Worm (Caenorhabditis elegans) whole organism, early embryonic: ENCODE results near the gene ZK622.5.

Experiments
- B0310.2 ChIP-seq: sonication (generic microtip); optimal IDR thresholded peaks from 2 replicates; lab custom pipeline; 2016; ENCODE audit warnings: mild to moderate bottlenecking, missing genetic modification characterization, missing compliant biosample characterization
- F13C5.2 ChIP-seq: sonication (generic microtip); optimal IDR thresholded peaks from 2 replicates; lab custom pipeline; 2017; ENCODE audit warnings: mild to moderate bottlenecking, missing genetic modification characterization, inconsistent platforms, missing compliant biosample characterization
- aly-1 ChIP-seq: sonication (generic microtip); optimal IDR thresholded peaks from 2 replicates; lab custom pipeline; 2016; ENCODE audit warnings: missing genetic modification characterization, missing compliant biosample characterization
- ama-1 ChIP-seq: fragments of 150-350 bp; optimal IDR thresholded peaks from 2 replicates; lab custom pipeline; 2014
- ceh-13 ChIP-seq: fragments of 200-800 bp; sonication (Bioruptor generic); optimal IDR thresholded peaks from 2 replicates; lab custom pipeline; 2018; ENCODE audit warnings: mild to moderate bottlenecking, missing genetic modification characterization, missing compliant biosample characterization
- ceh-36 ChIP-seq: sonication (generic microtip); optimal IDR thresholded peaks from 2 replicates; lab custom pipeline; 2016; ENCODE audit warnings: missing genetic modification characterization, inconsistent platforms, missing compliant biosample characterization
- ets-7 ChIP-seq: sonication (generic microtip); optimal IDR thresholded peaks from 2 replicates; lab custom pipeline; 2016; ENCODE audit warnings: missing genotype, missing genetic modification characterization, missing compliant biosample characterization
- flt-1 ChIP-seq: fragments of 200-800 bp; sonication (Bioruptor generic); IDR thresholded peaks from 2 replicates; pipeline ENCODE4 v1.3.6; 2022; ENCODE audit warnings: missing genetic modification characterization, missing compliant biosample characterization
- hmbx-1 ChIP-seq: sonication (generic microtip); optimal IDR thresholded peaks from 2 replicates; lab custom pipeline; 2016; ENCODE audit warnings: mild to moderate bottlenecking, missing genetic modification characterization, missing compliant biosample characterization
- hmg-4 ChIP-seq: fragments of 200-800 bp; sonication (Bioruptor generic); optimal IDR thresholded peaks from 2 replicates; lab custom pipeline; 2018; ENCODE audit warnings: mild to moderate bottlenecking, missing genetic modification characterization, missing compliant biosample characterization
- hnd-1 ChIP-seq: sonication (generic microtip); optimal IDR thresholded peaks from 2 replicates; lab custom pipeline; 2016; ENCODE audit warnings: missing genetic modification characterization, missing compliant biosample characterization
- pes-1 ChIP-seq: fragments of 200-800 bp; sonication (Bioruptor generic); IDR thresholded peaks from 2 replicates; pipeline ENCODE4 v1.3.6; 2022; ENCODE audit warnings: missing genetic modification reagents, missing genetic modification characterization, missing compliant biosample characterization
- scrt-1 ChIP-seq: fragments of 200-800 bp; sonication (Bioruptor generic); IDR thresholded peaks from 2 replicates; pipeline ENCODE4 v1.3.6; 2022; ENCODE audit warnings: missing genetic modification characterization, missing compliant biosample characterization
- sea-1 ChIP-seq: fragments of 200-800 bp; sonication (Bioruptor generic); conservative IDR thresholded peaks from 2 replicates; pipeline ENCODE4 v1.3.6; 2022; ENCODE audit warnings: missing genetic modification characterization, missing compliant biosample characterization
- tbx-11 ChIP-seq: fragments of 200-800 bp; sonication (Bioruptor generic); IDR thresholded peaks from 2 replicates; pipeline ENCODE4 v1.3.6; 2022; ENCODE audit warnings: missing genetic modification characterization, missing compliant biosample characterization
- tbx-37 ChIP-seq: fragments of 200-800 bp; sonication (Bioruptor generic); conservative IDR thresholded peaks from 2 replicates; pipeline ENCODE4 v1.3.6; 2022; ENCODE audit warnings: missing genetic modification reagents, missing genetic modification characterization, missing compliant biosample characterization
- tra-4 ChIP-seq: sonication (generic microtip); optimal IDR thresholded peaks from 2 replicates; lab custom pipeline; 2017; ENCODE audit warnings: missing genetic modification characterization, missing compliant biosample characterization

Gene ZK622.5

DNA sequence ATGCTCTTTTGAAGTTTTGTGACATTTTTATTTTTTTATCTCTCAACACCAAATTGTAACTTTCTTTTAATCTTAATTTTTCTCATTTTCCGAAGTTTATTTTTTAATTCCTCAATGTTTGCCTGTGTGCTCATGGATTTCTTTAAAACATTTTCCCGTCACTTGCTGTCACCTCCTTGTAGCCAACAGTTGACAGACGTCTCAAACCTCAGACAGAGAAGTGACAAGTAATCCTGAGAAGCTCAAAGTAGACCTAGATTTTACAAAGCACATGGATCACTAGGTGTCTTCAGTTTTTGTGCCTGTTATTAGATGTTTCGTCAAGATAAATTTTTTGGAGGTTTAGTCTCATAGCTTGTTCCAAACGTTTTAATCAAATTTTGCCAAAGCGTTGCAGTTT lies 20.5 kb downstream of the ZK622.5 start:
- TF ChIP-seq tbx-11 (GFP tag; lab: Robert Waterston, UW) (no peak), F13C5.2 (tag; lab: Kevin White, UChicago) (no peak), ama-1 (lab: Kevin White, UChicago) (no peak), ets-7 (tag; lab: Kevin White, UChicago) (no peak), pes-1 (GFP tag; lab: Robert Waterston, UW) (no peak), tra-4 (no peak), ceh-36 (tag; lab: Kevin White, UChicago) (no peak), tbx-37 (GFP tag; lab: Robert Waterston, UW) (no peak), scrt-1 (GFP tag; lab: Robert Waterston, UW) (no peak), B0310.2 (tag; lab: Kevin White, UChicago) (no peak), ceh-13 (GFP tag; lab: Kevin White, UChicago) (no peak), sea-1 (no peak), flt-1 (no peak), hnd-1 (no peak), aly-1 (tag; lab: Kevin White, UChicago) (no peak), hmg-4 (GFP tag; lab: Kevin White, UChicago) (no peak), hmbx-1 (tag; lab: Kevin White, UChicago) (no peak)

DNA sequence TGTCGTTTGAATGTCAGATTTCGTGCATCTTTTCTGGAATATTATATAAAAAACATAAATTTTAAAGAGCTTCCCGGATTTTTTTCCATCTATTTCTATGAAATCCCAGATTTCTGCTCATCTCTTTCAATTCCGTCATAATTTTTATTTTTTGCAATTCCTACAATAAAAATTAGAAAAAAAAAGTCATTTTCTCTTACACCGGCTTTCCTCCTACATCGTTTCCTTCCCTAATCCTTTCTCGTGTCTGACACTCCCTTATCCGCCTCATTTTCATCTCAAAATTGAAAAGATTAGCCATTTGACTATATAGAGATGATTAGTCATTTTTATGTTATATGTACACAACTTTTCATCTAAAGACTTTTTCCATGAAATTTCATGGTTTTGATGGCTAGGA lies 21.6 kb downstream of the ZK622.5 start:
- TF ChIP-seq ceh-36 (tag; lab: Kevin White, UChicago), result no peak
- no peak for TF ChIP-seq flt-1
- no peak for TF ChIP-seq ama-1 (lab: Kevin White, UChicago)
- TF ChIP-seq tbx-11 (GFP tag; lab: Robert Waterston, UW), result no peak
- no peak for TF ChIP-seq F13C5.2 (tag; lab: Kevin White, UChicago)
- TF ChIP-seq ets-7 (tag; lab: Kevin White, UChicago), result no peak
- TF ChIP-seq ceh-13 (GFP tag; lab: Kevin White, UChicago), result no peak
- TF ChIP-seq hmbx-1 (tag; lab: Kevin White, UChicago), result no peak
- TF ChIP-seq sea-1, result no peak
- TF ChIP-seq hnd-1, result no peak
- TF ChIP-seq B0310.2 (tag; lab: Kevin White, UChicago), result no peak

DNA sequence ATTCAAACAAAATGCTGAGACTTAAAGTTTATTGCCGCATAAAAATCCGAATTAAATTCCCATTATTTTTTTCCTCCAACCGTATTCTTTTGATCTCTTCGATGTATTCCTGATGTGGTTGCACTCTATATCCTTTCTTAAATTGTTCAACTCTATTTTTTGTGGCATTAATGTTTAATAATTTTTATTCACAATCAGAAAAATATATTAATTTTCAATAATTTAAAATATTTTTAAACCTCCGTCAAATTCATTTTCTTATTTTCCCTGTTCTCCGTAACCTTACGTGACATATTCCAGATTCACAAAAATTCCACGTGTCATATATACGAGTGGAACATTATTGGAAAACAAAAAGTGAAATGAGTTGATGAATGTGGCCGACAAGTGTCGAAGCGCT lies 22.5 kb downstream of the ZK622.5 start, which contains the start of gene gcy-12:
Gene gcy-12, plus strand, starts transcription at position 301 of the 400 bp plus-strand sequence.
- TF ChIP-seq sea-1, result no peak
- TF ChIP-seq pes-1 (GFP tag; lab: Robert Waterston, UW), result no peak
- TF ChIP-seq hmg-4 (GFP tag; lab: Kevin White, UChicago), result no peak
- no peak for TF ChIP-seq tbx-37 (GFP tag; lab: Robert Waterston, UW)
- TF ChIP-seq tra-4, result no peak
- TF ChIP-seq aly-1 (tag; lab: Kevin White, UChicago), result no peak
- no peak for TF ChIP-seq ets-7 (tag; lab: Kevin White, UChicago)
- TF ChIP-seq ceh-13 (GFP tag; lab: Kevin White, UChicago), result no peak
- no peak for TF ChIP-seq hnd-1
- TF ChIP-seq scrt-1 (GFP tag; lab: Robert Waterston, UW), result no peak

DNA sequence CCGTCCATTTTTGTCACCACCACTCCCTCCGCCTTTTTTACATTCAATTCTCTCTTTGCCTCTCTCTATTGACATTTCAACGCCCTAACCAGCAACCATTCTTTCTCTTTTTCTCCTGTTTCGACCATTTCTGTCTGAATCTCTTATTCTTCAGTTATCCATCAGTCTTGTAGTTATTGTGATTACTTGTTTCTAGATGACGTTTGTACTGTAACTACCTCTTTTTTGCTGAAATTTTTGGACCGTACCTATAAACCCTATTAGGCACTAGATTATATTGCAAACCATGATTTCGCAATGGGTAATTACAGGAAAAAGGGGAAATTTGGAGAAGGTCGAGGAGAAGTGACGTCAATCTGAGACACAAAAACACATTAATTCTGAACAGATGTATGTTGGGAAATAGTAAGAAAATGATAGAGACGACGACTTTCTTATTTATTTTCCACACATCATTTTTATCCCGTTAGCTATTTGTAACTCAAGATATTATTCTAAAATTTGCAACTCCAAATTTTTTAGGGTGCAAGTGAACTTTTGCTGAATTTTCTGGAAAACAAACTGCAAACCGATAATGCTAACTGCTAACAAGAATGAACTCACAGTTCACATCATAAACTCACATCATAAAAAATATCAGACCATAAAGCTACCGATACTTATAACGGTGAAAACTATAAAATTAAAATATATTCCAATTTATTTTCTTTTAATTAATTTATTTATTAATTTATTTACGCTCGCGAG lies 31.1 kb downstream of the ZK622.5 start:
- TF ChIP-seq pes-1 (GFP tag; lab: Robert Waterston, UW), result no peak
- no peak for TF ChIP-seq aly-1 (tag; lab: Kevin White, UChicago)
- TF ChIP-seq hmg-4 (GFP tag; lab: Kevin White, UChicago), result no peak
- TF ChIP-seq tbx-11 (GFP tag; lab: Robert Waterston, UW), result no peak
- TF ChIP-seq tra-4, result no peak
- no peak for TF ChIP-seq ets-7 (tag; lab: Kevin White, UChicago)
- TF ChIP-seq scrt-1 (GFP tag; lab: Robert Waterston, UW), result no peak
- no peak for TF ChIP-seq hmbx-1 (tag; lab: Kevin White, UChicago)

DNA sequence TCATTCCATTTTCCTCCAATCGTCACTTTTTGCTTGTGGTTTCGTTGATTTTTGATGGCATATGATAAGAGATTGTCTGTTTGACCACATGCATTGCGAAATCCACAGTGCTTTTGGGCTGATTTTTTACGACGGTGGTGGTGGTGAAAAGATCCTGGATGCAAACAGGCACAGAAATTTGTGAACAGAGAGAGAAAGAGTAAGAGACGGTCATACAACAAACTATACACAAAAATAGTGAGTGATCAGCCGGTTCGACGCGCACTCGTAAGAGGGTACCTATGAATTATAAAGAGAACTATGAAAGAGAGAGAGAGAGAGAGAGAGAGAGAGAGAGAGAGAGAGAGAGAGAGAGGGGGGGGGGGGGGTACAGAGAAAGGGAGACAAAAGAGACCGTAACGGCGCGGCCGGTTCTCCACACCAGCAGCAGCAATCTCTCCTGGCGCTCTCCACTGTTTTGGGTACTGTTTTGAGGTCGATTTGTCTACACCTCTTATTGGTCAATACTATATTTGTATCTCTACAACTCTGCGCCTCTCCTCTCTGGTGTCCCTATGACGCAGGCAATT lies 32.6 kb downstream of the ZK622.5 start:
- TF ChIP-seq ceh-36 (tag; lab: Kevin White, UChicago), result peak; percentile 29
- no peak for TF ChIP-seq ceh-13 (GFP tag; lab: Kevin White, UChicago)
- TF ChIP-seq aly-1 (tag; lab: Kevin White, UChicago), result no peak
- TF ChIP-seq flt-1, result no peak
- TF ChIP-seq hnd-1, result no peak
- TF ChIP-seq F13C5.2 (tag; lab: Kevin White, UChicago), result no peak
- no peak for TF ChIP-seq ets-7 (tag; lab: Kevin White, UChicago)
- TF ChIP-seq scrt-1 (GFP tag; lab: Robert Waterston, UW), result no peak
- TF ChIP-seq tra-4, result no peak
- TF ChIP-seq ama-1 (lab: Kevin White, UChicago), result no peak
- TF ChIP-seq B0310.2 (tag; lab: Kevin White, UChicago), result no peak
- TF ChIP-seq hmg-4 (GFP tag; lab: Kevin White, UChicago), result peak; percentile 42
- TF ChIP-seq tbx-11 (GFP tag; lab: Robert Waterston, UW), result no peak
- no peak for TF ChIP-seq sea-1
- TF ChIP-seq hmbx-1 (tag; lab: Kevin White, UChicago), result no peak
- no peak for TF ChIP-seq pes-1 (GFP tag; lab: Robert Waterston, UW)
- no peak for TF ChIP-seq tbx-37 (GFP tag; lab: Robert Waterston, UW)

DNA sequence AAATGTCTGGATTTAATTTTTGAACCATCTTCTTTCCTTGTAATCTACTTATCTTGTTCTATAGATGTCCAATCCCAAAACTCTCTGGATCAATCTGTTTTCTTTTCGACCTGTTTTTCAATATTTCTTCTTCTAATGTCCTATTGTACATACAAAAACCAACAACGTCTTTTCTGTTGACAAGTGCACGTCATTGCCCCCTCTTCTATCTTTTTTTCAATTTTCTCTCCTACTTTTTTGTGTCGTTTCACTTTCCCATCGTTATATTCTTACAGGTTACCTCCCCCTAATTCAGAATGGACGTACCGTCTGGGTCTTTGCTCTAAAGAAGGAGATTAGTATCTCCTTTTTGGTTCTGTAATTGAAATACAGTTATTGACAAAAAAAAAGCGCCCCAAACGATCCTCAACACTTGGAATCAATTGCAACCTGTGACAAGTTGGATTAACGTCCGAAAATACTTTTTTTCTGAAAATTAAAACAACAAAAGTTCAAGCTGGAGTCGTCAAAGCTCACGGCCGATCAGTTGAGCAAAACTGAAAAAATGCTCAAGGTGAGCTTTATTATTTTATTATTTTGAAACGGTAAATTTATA lies 33.6 kb downstream of the ZK622.5 start, which contains the start of gene vhp-1:
Gene vhp-1, plus strand, starts transcription at position 545 of the 595 bp plus-strand sequence.
- TF ChIP-seq aly-1 (tag; lab: Kevin White, UChicago) (no peak), sea-1 (no peak), tra-4 (no peak), B0310.2 (tag; lab: Kevin White, UChicago) (no peak), ets-7 (tag; lab: Kevin White, UChicago) (no peak), flt-1 (no peak), scrt-1 (GFP tag; lab: Robert Waterston, UW) (no peak), hmbx-1 (tag; lab: Kevin White, UChicago) (no peak), ama-1 (lab: Kevin White, UChicago) (no peak), tbx-37 (GFP tag; lab: Robert Waterston, UW) (no peak)
